Worm (Caenorhabditis elegans) whole organism, L2 larva: Measurements from ENCODE around the gene del-2.

Experiments
- F13H6.1 ChIP-seq: sonication (generic microtip); optimal IDR thresholded peaks from 2 replicates; lab custom pipeline; 2016; ENCODE audit warnings: missing genetic modification characterization, missing compliant biosample characterization
- R02D3.7 ChIP-seq: fragments of 150-350 bp; optimal IDR thresholded peaks from 2 replicates; lab custom pipeline; 2014; ENCODE audit warnings: missing biosample characterization, missing genetic modification characterization
- egl-27 ChIP-seq: sonication (generic microtip); optimal IDR thresholded peaks from 3 replicates; lab custom pipeline; 2017; ENCODE audit warnings: missing biosample characterization, missing genetic modification reagents, missing genetic modification characterization
- fos-1 ChIP-seq: fragments of 150-350 bp; optimal IDR thresholded peaks from 2 replicates; lab custom pipeline; 2014; ENCODE audit warnings: missing biosample characterization, missing genetic modification characterization
- lin-39 ChIP-seq: fragments of 150-350 bp; optimal IDR thresholded peaks from 2 replicates; lab custom pipeline; 2014; ENCODE audit warnings: missing biosample characterization, missing genetic modification reagents, missing genetic modification characterization
- lsy-2 ChIP-seq, 2 experiments: fragments of 150-350 bp in 1 of 2; sonication (generic microtip) in 1 of 2; optimal IDR thresholded peaks; 2 replicates each; lab custom pipeline; 2014 to 2017; ENCODE audit warnings: missing biosample characterization in 2 of 2, missing genetic modification characterization in 2 of 2
- mdl-1 ChIP-seq, 2 experiments: fragments of 150-350 bp in 1 of 2; sonication (generic microtip) in 1 of 2; optimal IDR thresholded peaks; 2 replicates each; lab custom pipeline; 2017; ENCODE audit warnings: missing biosample characterization in 2 of 2, missing genetic modification characterization in 2 of 2
- nhr-12 ChIP-seq: fragments of 150-350 bp; optimal IDR thresholded peaks from 2 replicates; lab custom pipeline; 2014; ENCODE audit warnings: missing biosample characterization, missing genetic modification characterization
- nhr-237 ChIP-seq: fragments of 150-350 bp; optimal IDR thresholded peaks from 2 replicates; lab custom pipeline; 2014; ENCODE audit warnings: missing biosample characterization, missing genetic modification characterization
- snpc-4 ChIP-seq: fragments of 150-350 bp; optimal IDR thresholded peaks from 2 replicates; lab custom pipeline; 2014; ENCODE audit warnings: missing biosample characterization, missing genetic modification characterization
- unc-39 ChIP-seq: fragments of 150-350 bp; optimal IDR thresholded peaks from 2 replicates; lab custom pipeline; 2014; ENCODE audit warnings: missing biosample characterization, missing genetic modification characterization
- ztf-4 ChIP-seq: fragments of 150-350 bp; optimal IDR thresholded peaks from 2 replicates; lab custom pipeline; 2014; ENCODE audit warnings: missing biosample characterization, missing genetic modification characterization

DNA sequence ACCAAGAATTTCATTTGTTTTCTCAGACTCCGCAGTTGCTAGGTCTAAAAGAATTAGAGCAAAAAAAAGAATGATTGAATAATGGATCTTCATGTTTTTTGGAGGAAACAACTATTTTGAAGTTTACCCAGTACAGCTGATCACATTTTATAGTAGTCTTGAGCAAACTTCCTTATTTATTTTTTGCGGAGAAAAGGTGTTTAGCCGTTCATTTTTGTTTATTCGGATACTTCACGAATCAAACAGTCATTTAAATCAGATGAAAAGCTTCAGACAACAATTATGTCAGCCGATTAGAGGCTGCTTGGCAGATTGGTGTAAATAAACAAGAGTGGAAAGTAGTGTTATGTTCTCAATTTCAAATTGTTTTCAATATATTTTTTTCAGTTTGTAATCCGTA is 17.6 kb downstream of the del-2 start, which contains the start of gene W09C2.8:
- TF ChIP-seq snpc-4 (tag; lab: Kevin White, UChicago) (no peak), fos-1 (tag; lab: Kevin White, UChicago) (no peak), egl-27 (no peak), F13H6.1 (tag; lab: Kevin White, UChicago) (no peak), nhr-237 (tag; lab: Kevin White, UChicago) (no peak), R02D3.7 (no peak), unc-39 (tag; lab: Kevin White, UChicago) (no peak), lsy-2 (tag; optimal IDR thresholded peaks at IDR 0.05; lab: Kevin White, UChicago) (no peak), lin-39 (tag; lab: Kevin White, UChicago) (no peak), nhr-12 (tag; lab: Kevin White, UChicago) (no peak), mdl-1 (tag; optimal IDR thresholded peaks at IDR 0.05; lab: Kevin White, UChicago) (no peak), ztf-4 (tag; lab: Kevin White, UChicago) (no peak)
